Worm (Caenorhabditis elegans) whole organism, young adult: Measurements from ENCODE around the gene tgt-2.
"Not testable (repeated sequence)": the region's sequence is repeated elsewhere in the genome, so short reads cannot be mapped to it uniquely, and the experiment has no call there.

Experiments used
- B0019.2 ChIP-seq: fragments of 200-800 bp; sonication (Bioruptor generic); conservative IDR thresholded peaks from 2 replicates; pipeline ENCODE4 v1.3.6; 2022; ENCODE audit warnings: missing genetic modification reagents, missing genetic modification characterization, missing compliant biosample characterization
- B0035.1 ChIP-seq: sonication (generic microtip); optimal IDR thresholded peaks from 2 replicates; lab custom pipeline; 2016; ENCODE audit warnings: missing genetic modification characterization, mild to moderate bottlenecking, missing compliant biosample characterization, missing genotype, missing genetic modification reagents
- B0261.1 ChIP-seq: sonication (generic microtip); optimal IDR thresholded peaks from 2 replicates; lab custom pipeline; 2016; ENCODE audit warnings: mild to moderate bottlenecking, missing genetic modification characterization, moderate library complexity, missing compliant biosample characterization
- C06A6.2 ChIP-seq: fragments of 200-800 bp; sonication (Bioruptor generic); conservative IDR thresholded peaks from 2 replicates; pipeline ENCODE4 v1.3.6; 2022; ENCODE audit warnings: missing genetic modification characterization, missing compliant biosample characterization
- F23B12.7 ChIP-seq: sonication (generic microtip); optimal IDR thresholded peaks from 2 replicates; lab custom pipeline; 2017; ENCODE audit warnings: missing genetic modification characterization, mild to moderate bottlenecking, missing compliant biosample characterization, antibody characterized with exemption, moderate library complexity; ENCODE audit not compliant: insufficient read depth
- F37B4.10 ChIP-seq: fragments of 200-800 bp; sonication (Bioruptor generic); IDR thresholded peaks from 2 replicates; pipeline ENCODE4 v1.3.6; 2022; ENCODE audit warnings: missing genetic modification characterization, missing compliant biosample characterization
- F52B5.7 ChIP-seq: sonication (generic microtip); optimal IDR thresholded peaks from 2 replicates; lab custom pipeline; 2016; ENCODE audit warnings: mild to moderate bottlenecking, missing genetic modification characterization, missing compliant biosample characterization
- F57C9.4 ChIP-seq: sonication (generic microtip); optimal IDR thresholded peaks from 2 replicates; lab custom pipeline; 2017; ENCODE audit warnings: mild to moderate bottlenecking, missing genetic modification characterization, missing compliant biosample characterization
- Y79H2A.3 ChIP-seq: fragments of 200-800 bp; sonication (Bioruptor generic); conservative IDR thresholded peaks from 2 replicates; pipeline ENCODE4 v1.3.6; 2022; ENCODE audit warnings: missing genetic modification reagents, missing genetic modification characterization, missing compliant biosample characterization
- aptf-3 ChIP-seq: fragments of 200-800 bp; sonication (Bioruptor generic); IDR thresholded peaks from 2 replicates; pipeline ENCODE4 v1.3.6; 2022; ENCODE audit warnings: missing genetic modification characterization, missing compliant biosample characterization
- dox-1 ChIP-seq: fragments of 200-800 bp; sonication (Bioruptor generic); IDR thresholded peaks from 2 replicates; pipeline ENCODE4 v1.3.6; 2022; ENCODE audit warnings: missing genetic modification reagents, missing genetic modification characterization, missing compliant biosample characterization
- efl-1 ChIP-seq: fragments of 150-350 bp; optimal IDR thresholded peaks from 2 replicates; lab custom pipeline; 2014; ENCODE audit warnings: missing biosample characterization, missing genetic modification reagents, missing genetic modification characterization
- egrh-3 ChIP-seq: fragments of 200-800 bp; sonication (Bioruptor generic); IDR thresholded peaks from 2 replicates; pipeline ENCODE4 v1.3.6; 2022; ENCODE audit warnings: missing genetic modification reagents, missing genetic modification characterization, missing compliant biosample characterization
- ets-4 ChIP-seq: fragments of 200-800 bp; sonication (Bioruptor generic); optimal IDR thresholded peaks from 2 replicates; lab custom pipeline; 2018; ENCODE audit warnings: mild to moderate bottlenecking, missing genetic modification characterization, missing compliant biosample characterization
- gei-17 ChIP-seq: fragments of 200-800 bp; sonication (Bioruptor generic); optimal IDR thresholded peaks from 2 replicates; lab custom pipeline; 2018; ENCODE audit warnings: mild to moderate bottlenecking, missing genetic modification characterization, missing compliant biosample characterization
- hlh-26 ChIP-seq: fragments of 200-800 bp; sonication (Bioruptor generic); conservative IDR thresholded peaks from 2 replicates; pipeline ENCODE4 v1.3.6; 2022; ENCODE audit warnings: missing genetic modification reagents, missing genetic modification characterization, missing compliant biosample characterization
- hmg-1.2 ChIP-seq: fragments of 200-800 bp; sonication (Bioruptor generic); IDR thresholded peaks from 2 replicates; pipeline ENCODE4 v1.3.6; 2022; ENCODE audit warnings: missing genetic modification reagents, missing genetic modification characterization, missing compliant biosample characterization
- hmg-20 ChIP-seq: fragments of 200-800 bp; sonication (Bioruptor generic); IDR thresholded peaks from 2 replicates; pipeline ENCODE4 v1.3.6; 2022; ENCODE audit warnings: missing genetic modification reagents, missing genetic modification characterization, missing compliant biosample characterization
- let-526 ChIP-seq: fragments of 200-800 bp; sonication (Bioruptor generic); IDR thresholded peaks from 2 replicates; pipeline ENCODE4 v1.3.6; 2022; ENCODE audit warnings: missing genetic modification reagents, missing genetic modification characterization, missing compliant biosample characterization
- lin-40 ChIP-seq: sonication (generic microtip); optimal IDR thresholded peaks from 2 replicates; lab custom pipeline; 2016; ENCODE audit warnings: missing genetic modification characterization, mild to moderate bottlenecking, missing compliant biosample characterization, missing genotype, missing genetic modification reagents
- madf-6 ChIP-seq: fragments of 200-800 bp; sonication (Bioruptor generic); IDR thresholded peaks from 2 replicates; pipeline ENCODE4 v1.3.6; 2022; ENCODE audit warnings: missing genetic modification reagents, missing genetic modification characterization, missing compliant biosample characterization
- mcd-1 ChIP-seq: fragments of 200-800 bp; sonication (Bioruptor generic); IDR thresholded peaks from 2 replicates; pipeline ENCODE4 v1.3.6; 2022; ENCODE audit warnings: missing genetic modification reagents, missing genetic modification characterization, missing compliant biosample characterization
- nfya-2 ChIP-seq: fragments of 200-800 bp; sonication (Bioruptor generic); IDR thresholded peaks from 2 replicates; pipeline ENCODE4 v1.3.6; 2022; ENCODE audit warnings: missing genetic modification reagents, missing genetic modification characterization, missing compliant biosample characterization
- nhr-80 ChIP-seq: sonication (generic microtip); optimal IDR thresholded peaks from 2 replicates; lab custom pipeline; 2016; ENCODE audit warnings: missing genetic modification characterization, missing compliant biosample characterization
- nhr-90 ChIP-seq: sonication (generic microtip); optimal IDR thresholded peaks from 2 replicates; lab custom pipeline; 2016; ENCODE audit warnings: missing genotype, mild to moderate bottlenecking, missing genetic modification characterization, missing compliant biosample characterization
- pbrm-1 ChIP-seq: fragments of 200-800 bp; sonication (Bioruptor generic); IDR thresholded peaks from 2 replicates; pipeline ENCODE4 v1.3.6; 2022; ENCODE audit warnings: missing genetic modification reagents, missing genetic modification characterization, missing compliant biosample characterization
- rec-8 ChIP-seq, 2 experiments: sonication (generic microtip); optimal IDR thresholded peaks; 2 replicates each; lab custom pipeline; 2016; ENCODE audit warnings: mild to moderate bottlenecking in 2 of 2, missing genetic modification characterization in 2 of 2, missing genetic modification reagents in 2 of 2, missing genotype in 2 of 2, missing biosample characterization in 1 of 2, missing compliant biosample characterization in 1 of 2, moderate library complexity in 1 of 2
- snpc-1.1 ChIP-seq: sonication (generic microtip); optimal IDR thresholded peaks from 2 replicates; lab custom pipeline; 2017; ENCODE audit warnings: missing genetic modification characterization, mild to moderate bottlenecking, missing compliant biosample characterization, antibody characterized with exemption, moderate library complexity, missing genotype, missing genetic modification reagents; ENCODE audit not compliant: insufficient read depth
- snpc-4 ChIP-seq, 5 experiments: fragments of 150-350 bp in 1 of 5; sonication (generic microtip) in 4 of 5; optimal IDR thresholded peaks; 2 replicates each; lab custom pipeline; 2014 to 2018; ENCODE audit warnings: missing genetic modification characterization in 5 of 5, missing biosample characterization in 3 of 5, antibody characterized with exemption in 2 of 5, mild to moderate bottlenecking in 2 of 5, missing compliant biosample characterization in 2 of 5, missing genotype in 2 of 5, moderate library complexity in 2 of 5, missing genetic modification reagents in 1 of 5
- somi-1 ChIP-seq: fragments of 200-800 bp; sonication (Bioruptor generic); optimal IDR thresholded peaks from 2 replicates; lab custom pipeline; 2018; ENCODE audit warnings: mild to moderate bottlenecking, missing genetic modification characterization, missing compliant biosample characterization
- unc-62 ChIP-seq: fragments of 150-350 bp; optimal IDR thresholded peaks from 2 replicates; lab custom pipeline; 2014; ENCODE audit warnings: missing biosample characterization, missing genetic modification reagents, missing genetic modification characterization
- xnd-1 ChIP-seq: sonication (generic microtip); optimal IDR thresholded peaks from 2 replicates; lab custom pipeline; 2016; ENCODE audit warnings: missing genotype, missing genetic modification reagents, missing genetic modification characterization, missing compliant biosample characterization

tgt-2 gene

ce11 chrV:19013215-19013614 is 15.1 kb downstream of the tgt-2 start (continued):
- no peak for TF ChIP-seq Y79H2A.3 (GFP tag; lab: Robert Waterston, UW)
- TF ChIP-seq B0261.1 (tag; lab: Kevin White, UChicago): no peak

ce11 chrV:19014273-19014672 is 16.1 kb downstream of the tgt-2 start, which contains the start of gene Y39B6A.30:
Y39B6A.30 (plus strand) TSS chrV:19014573.
- not testable (repeated sequence) for TF ChIP-seq B0035.1; dox-1 (GFP tag; lab: Robert Waterston, UW); let-526 (GFP tag; lab: Robert Waterston, UW)

ce11 chrV:19019239-19019638 is 21.1 kb downstream of the tgt-2 start:
- TF ChIP-seq pbrm-1 (GFP tag; lab: Robert Waterston, UW) (no peak), efl-1 (GFP tag; lab: Kevin White, UChicago) (no peak), snpc-4 (GFP tag; optimal IDR thresholded peaks at IDR 0.05; lab: Kevin White, UChicago) (no peak), snpc-4 (tag; optimal IDR thresholded peaks at IDR 0.05; lab: Kevin White, UChicago) (no peak), B0261.1 (tag; lab: Kevin White, UChicago) (no peak), mcd-1 (GFP tag; lab: Robert Waterston, UW) (no peak), dox-1 (GFP tag; lab: Robert Waterston, UW) (no peak), madf-6 (GFP tag; lab: Robert Waterston, UW) (no peak), B0019.2 (GFP tag; lab: Robert Waterston, UW) (no peak), ets-4 (GFP tag; lab: Kevin White, UChicago) (no peak), nfya-2 (GFP tag; lab: Robert Waterston, UW) (no peak), snpc-1.1 (no peak), xnd-1 (no peak), aptf-3 (GFP tag; lab: Robert Waterston, UW) (no peak), C06A6.2 (GFP tag; lab: Robert Waterston, UW) (no peak), hmg-20 (GFP tag; lab: Robert Waterston, UW) (no peak)

DNA sequence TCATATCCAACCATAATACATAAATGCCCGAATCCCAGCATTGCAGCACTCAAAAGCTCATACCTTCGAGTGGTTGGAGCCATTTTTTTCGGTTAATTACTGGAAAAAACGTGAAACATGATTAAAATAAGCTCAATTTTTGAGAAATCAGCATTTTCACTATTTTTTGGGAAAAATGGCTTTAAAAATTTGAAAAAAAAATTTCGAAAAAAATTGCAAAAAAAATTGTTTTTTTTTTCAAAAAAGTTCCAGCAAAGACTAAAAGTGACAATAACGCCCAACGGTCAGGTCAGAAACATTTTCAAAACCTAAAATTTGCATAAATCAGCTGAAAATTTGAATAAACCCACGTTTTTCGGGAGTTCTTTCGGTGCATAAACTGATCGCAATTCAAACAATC is 26.5 kb downstream of the tgt-2 start, which contains the start of gene Y39B6A.29:
TSS of gene Y39B6A.29 (minus strand) at position 101 of the 400 bp plus-strand sequence.
- TF ChIP-seq somi-1 (GFP tag; lab: Kevin White, UChicago) (no peak), F37B4.10 (GFP tag; lab: Robert Waterston, UW) (no peak)

DNA sequence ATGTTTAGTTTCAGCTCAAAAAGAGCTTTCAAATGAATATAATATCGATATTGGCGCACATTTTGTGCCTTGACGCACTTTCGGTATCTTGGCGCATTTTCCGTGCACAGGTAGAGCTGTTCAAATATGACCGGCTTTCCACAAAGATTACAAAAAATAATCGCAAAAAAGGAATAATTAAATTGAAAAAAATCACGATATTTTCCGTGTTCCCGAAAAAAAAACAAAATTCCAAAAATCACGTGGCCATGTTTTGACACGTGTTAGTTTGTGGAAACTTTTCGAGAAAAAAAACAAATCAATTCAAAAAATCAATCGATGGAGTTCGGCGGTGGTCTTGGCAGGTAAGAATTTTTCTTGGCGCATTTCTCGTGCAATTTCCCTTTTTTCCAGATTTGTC is 28.0 kb downstream of the tgt-2 start, which contains the start of gene Y39B6A.25:
TSS of gene Y39B6A.25 (plus strand) at position 301 of the 400 bp plus-strand sequence.
- TF ChIP-seq hmg-1.2 (GFP tag; lab: Robert Waterston, UW) (no peak), B0035.1 (no peak), nhr-80 (tag; lab: Kevin White, UChicago) (no peak), lin-40 (tag; lab: Kevin White, UChicago) (no peak), gei-17 (GFP tag; lab: Kevin White, UChicago) (no peak), egrh-3 (GFP tag; lab: Robert Waterston, UW) (no peak), dox-1 (GFP tag; lab: Robert Waterston, UW) (no peak), nhr-90 (tag; lab: Kevin White, UChicago) (no peak), unc-62 (GFP tag; lab: Kevin White, UChicago) (no peak), F23B12.7 (tag; lab: Kevin White, UChicago) (no peak), mcd-1 (GFP tag; lab: Robert Waterston, UW) (no peak), hlh-26 (no peak), C06A6.2 (GFP tag; lab: Robert Waterston, UW) (no peak), rec-8 (tag; optimal IDR thresholded peaks at IDR 0.05; lab: Kevin White, UChicago) (no peak), F57C9.4 (tag; lab: Kevin White, UChicago) (no peak), F52B5.7 (no peak)
